Worm (Caenorhabditis elegans) whole organism, L2 larva: ENCODE data around the gene mccc-1.

Experiments used
- aly-2 ChIP-seq: fragments of 150-350 bp; optimal IDR thresholded peaks from 2 replicates; lab custom pipeline; 2014; ENCODE audit warnings: missing biosample characterization, missing genetic modification characterization
- ama-1 ChIP-seq: fragments of 150-350 bp; optimal IDR thresholded peaks from 2 replicates; lab custom pipeline; 2018; ENCODE audit warnings: inconsistent platforms
- blmp-1 ChIP-seq: sonication (generic microtip); optimal IDR thresholded peaks from 2 replicates; lab custom pipeline; 2017; ENCODE audit warnings: missing genetic modification characterization, mild to moderate bottlenecking, missing compliant biosample characterization, antibody characterized with exemption, moderate library complexity; ENCODE audit not compliant: insufficient read depth
- dmd-4 ChIP-seq: sonication (generic microtip); optimal IDR thresholded peaks from 2 replicates; lab custom pipeline; 2017; ENCODE audit warnings: missing biosample characterization, missing genetic modification characterization
- fos-1 ChIP-seq: fragments of 150-350 bp; optimal IDR thresholded peaks from 2 replicates; lab custom pipeline; 2014; ENCODE audit warnings: missing biosample characterization, missing genetic modification characterization
- nhr-12 ChIP-seq: fragments of 150-350 bp; optimal IDR thresholded peaks from 2 replicates; lab custom pipeline; 2014; ENCODE audit warnings: missing biosample characterization, missing genetic modification characterization
- unc-55 ChIP-seq: fragments of 150-350 bp; sonication (generic microtip); optimal IDR thresholded peaks from 3 replicates; lab custom pipeline; 2014; ENCODE audit warnings: missing biosample characterization, missing genetic modification reagents, missing genetic modification characterization
- unc-62 ChIP-seq: fragments of 150-350 bp; optimal IDR thresholded peaks from 2 replicates; lab custom pipeline; 2014; ENCODE audit warnings: missing biosample characterization, missing genetic modification reagents, missing genetic modification characterization
- ztf-4 ChIP-seq: fragments of 150-350 bp; optimal IDR thresholded peaks from 2 replicates; lab custom pipeline; 2014; ENCODE audit warnings: missing biosample characterization, missing genetic modification characterization

- no peak for TF ChIP-seq fos-1 (tag; lab: Kevin White, UChicago)
- TF ChIP-seq ama-1 (lab: Kevin White, UChicago) = no peak
- TF ChIP-seq blmp-1 (tag; lab: Kevin White, UChicago) = no peak
- no peak for TF ChIP-seq aly-2 (tag; lab: Kevin White, UChicago)
- no peak for TF ChIP-seq nhr-12
- no peak for TF ChIP-seq unc-62 (GFP tag; lab: Kevin White, UChicago)
- no peak for TF ChIP-seq unc-55 (GFP tag; lab: Kevin White, UChicago)
- TF ChIP-seq dmd-4 (tag; lab: Kevin White, UChicago) = no peak
- no peak for TF ChIP-seq ztf-4 (tag; lab: Kevin White, UChicago)
Observed at ce11 chrIV:9864778-9865177, 19.6 kb upstream of the mccc-1 start, which contains the start of the genes K07F5.15 and K07F5.22.
